Worm (Caenorhabditis elegans) whole organism, early embryonic: ENCODE results near the gene W01D2.6.

Experiments
- B0310.2 ChIP-seq: sonication (generic microtip); optimal IDR thresholded peaks from 2 replicates; lab custom pipeline; 2016; ENCODE audit warnings: mild to moderate bottlenecking, missing genetic modification characterization, missing compliant biosample characterization
- F13C5.2 ChIP-seq: sonication (generic microtip); optimal IDR thresholded peaks from 2 replicates; lab custom pipeline; 2017; ENCODE audit warnings: mild to moderate bottlenecking, missing genetic modification characterization, inconsistent platforms, missing compliant biosample characterization
- aly-1 ChIP-seq: sonication (generic microtip); optimal IDR thresholded peaks from 2 replicates; lab custom pipeline; 2016; ENCODE audit warnings: missing genetic modification characterization, missing compliant biosample characterization
- ama-1 ChIP-seq: fragments of 150-350 bp; optimal IDR thresholded peaks from 2 replicates; lab custom pipeline; 2014
- ceh-13 ChIP-seq: fragments of 200-800 bp; sonication (Bioruptor generic); optimal IDR thresholded peaks from 2 replicates; lab custom pipeline; 2018; ENCODE audit warnings: mild to moderate bottlenecking, missing genetic modification characterization, missing compliant biosample characterization
- ceh-36 ChIP-seq: sonication (generic microtip); optimal IDR thresholded peaks from 2 replicates; lab custom pipeline; 2016; ENCODE audit warnings: missing genetic modification characterization, inconsistent platforms, missing compliant biosample characterization
- ets-7 ChIP-seq: sonication (generic microtip); optimal IDR thresholded peaks from 2 replicates; lab custom pipeline; 2016; ENCODE audit warnings: missing genotype, missing genetic modification characterization, missing compliant biosample characterization
- flt-1 ChIP-seq: fragments of 200-800 bp; sonication (Bioruptor generic); IDR thresholded peaks from 2 replicates; pipeline ENCODE4 v1.3.6; 2022; ENCODE audit warnings: missing genetic modification characterization, missing compliant biosample characterization
- hmbx-1 ChIP-seq: sonication (generic microtip); optimal IDR thresholded peaks from 2 replicates; lab custom pipeline; 2016; ENCODE audit warnings: mild to moderate bottlenecking, missing genetic modification characterization, missing compliant biosample characterization
- hmg-4 ChIP-seq: fragments of 200-800 bp; sonication (Bioruptor generic); optimal IDR thresholded peaks from 2 replicates; lab custom pipeline; 2018; ENCODE audit warnings: mild to moderate bottlenecking, missing genetic modification characterization, missing compliant biosample characterization
- hnd-1 ChIP-seq: sonication (generic microtip); optimal IDR thresholded peaks from 2 replicates; lab custom pipeline; 2016; ENCODE audit warnings: missing genetic modification characterization, missing compliant biosample characterization
- pes-1 ChIP-seq: fragments of 200-800 bp; sonication (Bioruptor generic); IDR thresholded peaks from 2 replicates; pipeline ENCODE4 v1.3.6; 2022; ENCODE audit warnings: missing genetic modification reagents, missing genetic modification characterization, missing compliant biosample characterization
- scrt-1 ChIP-seq: fragments of 200-800 bp; sonication (Bioruptor generic); IDR thresholded peaks from 2 replicates; pipeline ENCODE4 v1.3.6; 2022; ENCODE audit warnings: missing genetic modification characterization, missing compliant biosample characterization
- sea-1 ChIP-seq: fragments of 200-800 bp; sonication (Bioruptor generic); conservative IDR thresholded peaks from 2 replicates; pipeline ENCODE4 v1.3.6; 2022; ENCODE audit warnings: missing genetic modification characterization, missing compliant biosample characterization
- tbx-11 ChIP-seq: fragments of 200-800 bp; sonication (Bioruptor generic); IDR thresholded peaks from 2 replicates; pipeline ENCODE4 v1.3.6; 2022; ENCODE audit warnings: missing genetic modification characterization, missing compliant biosample characterization
- tbx-37 ChIP-seq: fragments of 200-800 bp; sonication (Bioruptor generic); conservative IDR thresholded peaks from 2 replicates; pipeline ENCODE4 v1.3.6; 2022; ENCODE audit warnings: missing genetic modification reagents, missing genetic modification characterization, missing compliant biosample characterization
- tra-4 ChIP-seq: sonication (generic microtip); optimal IDR thresholded peaks from 2 replicates; lab custom pipeline; 2017; ENCODE audit warnings: missing genetic modification characterization, missing compliant biosample characterization

The W01D2.6 gene

ce11 chrII:14790751-14791150 is 18.0 kb upstream of the W01D2.6 start, which contains the start of gene Y54E2A.10:
TSS of gene Y54E2A.10 (plus strand) at chrII:14791051.
- TF ChIP-seq hmbx-1 (tag; lab: Kevin White, UChicago) = no peak
- TF ChIP-seq pes-1 (GFP tag; lab: Robert Waterston, UW) = no peak
- no peak for TF ChIP-seq ceh-13 (GFP tag; lab: Kevin White, UChicago)
- TF ChIP-seq F13C5.2 = no peak
- TF ChIP-seq B0310.2 = no peak
- TF ChIP-seq scrt-1 (GFP tag; lab: Robert Waterston, UW) = no peak
- no peak for TF ChIP-seq ama-1 (lab: Kevin White, UChicago)
- TF ChIP-seq hnd-1 (tag; lab: Kevin White, UChicago) = no peak
- no peak for TF ChIP-seq tbx-11 (GFP tag; lab: Robert Waterston, UW)

DNA sequence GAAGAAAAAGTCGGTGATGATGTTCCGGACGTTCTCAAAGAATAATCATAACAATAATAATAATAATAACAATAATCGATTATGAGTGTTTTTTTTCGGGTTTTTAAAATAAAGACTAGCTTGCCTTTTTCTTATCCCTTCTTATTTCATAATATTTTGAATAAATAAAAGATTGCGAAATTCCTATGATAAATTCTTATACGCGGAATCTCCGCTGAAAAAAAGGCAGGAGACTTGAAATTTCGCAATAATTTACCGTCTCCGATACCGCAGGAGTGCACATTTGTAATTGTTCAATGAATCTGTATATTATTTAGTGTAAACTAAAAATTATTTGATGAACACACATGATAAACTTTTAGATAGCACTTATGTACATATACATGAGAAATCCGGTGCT is 16.3 kb upstream of the W01D2.6 start:
- no peak for TF ChIP-seq ets-7
- TF ChIP-seq scrt-1 (GFP tag; lab: Robert Waterston, UW) = no peak
- TF ChIP-seq flt-1 (GFP tag; lab: Robert Waterston, UW) = no peak
- no peak for TF ChIP-seq sea-1 (GFP tag; lab: Robert Waterston, UW)
- no peak for TF ChIP-seq F13C5.2
- TF ChIP-seq hmg-4 (GFP tag; lab: Kevin White, UChicago) = no peak
- TF ChIP-seq hnd-1 (tag; lab: Kevin White, UChicago) = no peak
- no peak for TF ChIP-seq hmbx-1 (tag; lab: Kevin White, UChicago)
- TF ChIP-seq tbx-37 (GFP tag; lab: Robert Waterston, UW) = no peak
- TF ChIP-seq B0310.2 = no peak
- TF ChIP-seq ceh-36 (tag; lab: Kevin White, UChicago) = no peak
- TF ChIP-seq ama-1 (lab: Kevin White, UChicago) = no peak
- TF ChIP-seq tbx-11 (GFP tag; lab: Robert Waterston, UW) = no peak
- no peak for TF ChIP-seq ceh-13 (GFP tag; lab: Kevin White, UChicago)
- no peak for TF ChIP-seq aly-1 (tag; lab: Kevin White, UChicago)
- TF ChIP-seq tra-4 (tag; lab: Kevin White, UChicago) = no peak

DNA sequence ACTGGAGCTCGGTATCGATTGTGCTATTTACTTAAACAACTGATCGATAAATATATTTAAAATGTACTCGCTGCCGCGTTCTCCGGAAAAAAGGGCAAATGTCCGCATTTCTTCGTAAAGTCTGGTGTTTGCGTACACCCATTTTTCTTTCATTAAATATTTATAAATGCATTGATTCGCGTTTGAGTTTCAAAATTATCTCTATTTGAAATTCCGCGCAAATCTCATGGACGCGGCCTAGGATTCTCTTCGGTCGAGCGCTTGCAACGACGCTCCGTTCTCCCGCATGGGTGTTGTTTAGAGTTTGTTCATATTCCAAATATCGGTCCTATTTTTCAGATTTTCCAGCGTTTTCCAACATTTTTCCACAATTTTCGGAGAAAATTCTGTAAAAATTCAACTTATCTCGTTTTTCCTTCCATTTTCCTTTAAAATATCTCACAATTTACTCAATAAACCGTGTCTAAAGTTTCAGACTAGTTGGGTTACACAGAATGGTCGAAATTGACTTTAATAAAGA is 13.8 kb upstream of the W01D2.6 start, which contains the start of gene eif-3.B:
TSS of gene eif-3.B (plus strand) at position 470 of the 520 bp plus-strand sequence.
- TF ChIP-seq tbx-37 (GFP tag; lab: Robert Waterston, UW) (peak; percentile 93), flt-1 (GFP tag; lab: Robert Waterston, UW) (no peak), tbx-11 (GFP tag; lab: Robert Waterston, UW) (peak; percentile 52; the same call in 1 of the 2 replicates), ceh-13 (GFP tag; lab: Kevin White, UChicago) (no peak), ets-7 (peak; percentile 30), ceh-36 (tag; lab: Kevin White, UChicago) (no peak), ama-1 (lab: Kevin White, UChicago) (no peak), aly-1 (tag; lab: Kevin White, UChicago) (no peak), scrt-1 (GFP tag; lab: Robert Waterston, UW) (no peak), sea-1 (GFP tag; lab: Robert Waterston, UW) (0 out of 2 replicates have a peak, but pooled peaks have one; percentile 34), F13C5.2 (peak; percentile 79), pes-1 (GFP tag; lab: Robert Waterston, UW) (peak; percentile 78), hmbx-1 (tag; lab: Kevin White, UChicago) (no peak), B0310.2 (peak; percentile 3), hnd-1 (tag; lab: Kevin White, UChicago) (no peak), tra-4 (tag; lab: Kevin White, UChicago) (no peak), hmg-4 (GFP tag; lab: Kevin White, UChicago) (peak; percentile 53)

ce11 chrII:14798047-14798522 is 10.7 kb upstream of the W01D2.6 start, which contains the start of gene tbc-20:
TSS of gene tbc-20 (plus strand) at chrII:14798472.
- no peak for TF ChIP-seq hmbx-1 (tag; lab: Kevin White, UChicago)
- no peak for TF ChIP-seq scrt-1 (GFP tag; lab: Robert Waterston, UW)
- TF ChIP-seq pes-1 (GFP tag; lab: Robert Waterston, UW) = no peak
- no peak for TF ChIP-seq ama-1 (lab: Kevin White, UChicago)
- no peak for TF ChIP-seq B0310.2
- no peak for TF ChIP-seq hmg-4 (GFP tag; lab: Kevin White, UChicago)
- no peak for TF ChIP-seq ceh-36 (tag; lab: Kevin White, UChicago)
- TF ChIP-seq flt-1 (GFP tag; lab: Robert Waterston, UW) = no peak
- no peak for TF ChIP-seq aly-1 (tag; lab: Kevin White, UChicago)
- no peak for TF ChIP-seq tbx-11 (GFP tag; lab: Robert Waterston, UW)
- TF ChIP-seq tbx-37 (GFP tag; lab: Robert Waterston, UW) = no peak
- TF ChIP-seq ets-7 = no peak

ce11 chrII:14799367-14799766 is 9.4 kb upstream of the W01D2.6 start:
- no peak for TF ChIP-seq F13C5.2
- no peak for TF ChIP-seq hnd-1 (tag; lab: Kevin White, UChicago)
- TF ChIP-seq tbx-11 (GFP tag; lab: Robert Waterston, UW) = no peak
- no peak for TF ChIP-seq flt-1 (GFP tag; lab: Robert Waterston, UW)
- TF ChIP-seq tbx-37 (GFP tag; lab: Robert Waterston, UW) = no peak
- TF ChIP-seq pes-1 (GFP tag; lab: Robert Waterston, UW) = no peak
- no peak for TF ChIP-seq sea-1 (GFP tag; lab: Robert Waterston, UW)
- no peak for TF ChIP-seq scrt-1 (GFP tag; lab: Robert Waterston, UW)
- TF ChIP-seq B0310.2 = no peak
- TF ChIP-seq ceh-36 (tag; lab: Kevin White, UChicago) = no peak
- TF ChIP-seq ama-1 (lab: Kevin White, UChicago) = no peak
- no peak for TF ChIP-seq tra-4 (tag; lab: Kevin White, UChicago)
- no peak for TF ChIP-seq aly-1 (tag; lab: Kevin White, UChicago)
- TF ChIP-seq hmbx-1 (tag; lab: Kevin White, UChicago) = no peak
- no peak for TF ChIP-seq ets-7
- no peak for TF ChIP-seq hmg-4 (GFP tag; lab: Kevin White, UChicago)
- TF ChIP-seq ceh-13 (GFP tag; lab: Kevin White, UChicago) = no peak

ce11 chrII:14801086-14801531 is 7.7 kb upstream of the W01D2.6 start:
- TF ChIP-seq aly-1 (tag; lab: Kevin White, UChicago) (no peak), tbx-37 (GFP tag; lab: Robert Waterston, UW) (0 out of 2 replicates have a peak, but pooled peaks have one; percentile 38), sea-1 (GFP tag; lab: Robert Waterston, UW) (peak; percentile 83), ama-1 (lab: Kevin White, UChicago) (no peak), pes-1 (GFP tag; lab: Robert Waterston, UW) (peak; percentile 75), flt-1 (GFP tag; lab: Robert Waterston, UW) (peak; percentile 54), F13C5.2 (no peak), scrt-1 (GFP tag; lab: Robert Waterston, UW) (no peak), tra-4 (tag; lab: Kevin White, UChicago) (no peak)
